Fruit fly (Drosophila melanogaster): ENCODE results near the gene Rpn13R.

Gene Rpn13R

DNA sequence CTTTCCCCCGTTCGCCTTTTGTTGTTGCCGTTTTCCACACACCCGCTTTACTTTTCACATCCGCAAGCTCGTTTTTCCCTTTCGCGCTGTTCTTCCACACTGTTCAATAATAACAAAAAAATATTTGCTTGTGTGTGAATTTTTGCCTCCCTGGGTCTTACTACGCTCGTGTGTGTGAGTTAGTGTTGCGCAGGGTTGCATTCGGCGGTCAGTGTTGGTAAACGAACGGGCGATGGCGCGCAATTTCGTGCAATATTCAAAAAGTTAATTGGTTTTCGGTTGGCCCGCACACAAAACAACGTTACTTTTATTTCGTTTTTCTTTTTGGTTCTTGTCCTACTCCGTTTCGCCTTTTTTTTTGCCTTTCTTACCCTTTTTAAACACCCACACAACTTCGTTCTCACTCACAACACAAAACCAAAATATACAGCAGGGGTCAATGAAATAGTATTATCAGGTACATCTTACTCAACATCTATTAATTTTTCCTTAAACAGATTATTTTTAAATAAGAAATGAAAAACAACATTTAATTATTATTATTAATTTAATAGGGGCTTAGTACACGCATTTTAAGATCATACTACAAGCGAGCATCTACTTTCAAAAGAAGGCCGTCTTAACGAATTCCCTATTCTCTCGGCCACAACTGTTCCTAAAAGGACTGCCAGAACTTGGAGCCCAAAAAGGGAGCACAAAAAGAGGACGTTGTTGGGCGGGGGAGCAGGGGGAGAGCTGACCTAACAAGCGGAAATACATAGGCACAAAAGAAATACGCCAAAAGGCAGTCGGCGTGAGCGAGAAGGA lies 48.7 kb upstream of the Rpn13R start (continued):
- peak; percentile 12 for TF ChIP-seq pnt (GFP tag; optimal IDR thresholded peaks at IDR 0.05)
- peak; percentile 32 for TF ChIP-seq Antp (GFP tag; optimal IDR thresholded peaks at IDR 0.05)
- no peak for TF ChIP-seq inv (GFP tag; IDR thresholded peaks at IDR 0.05; ENCODE audit: partially characterized antibody)
- no peak for TF ChIP-seq CG3838 (GFP tag; optimal IDR thresholded peaks at IDR 0.05)
- peak; percentile 90 for TF ChIP-seq Dp (GFP tag; optimal IDR thresholded peaks at IDR 0.05)
- TF ChIP-seq CG4360 (GFP tag; IDR thresholded peaks at IDR 0.05), result peak; percentile 53
- peak; percentile 90 for TF ChIP-seq cg (GFP tag; optimal IDR thresholded peaks at IDR 0.05)
- TF ChIP-seq sug (tag; optimal IDR thresholded peaks at IDR 0.05), result peak; percentile 31
- peak; percentile 65 for TF ChIP-seq mirr (GFP tag; optimal IDR thresholded peaks at IDR 0.05)
- TF ChIP-seq CG7372 (GFP tag; IDR thresholded peaks at IDR 0.05), result no peak
- peak in 1 of 2 experiments; percentile 60 for TF ChIP-seq Hr51 (GFP tag; optimal IDR thresholded peaks at IDR 0.05)
- TF ChIP-seq ken (GFP tag; IDR thresholded peaks at IDR 0.05), result peak; percentile 57; the same call in 1 of the 3 replicates
- TF ChIP-seq CG2712 (tag; optimal IDR thresholded peaks at IDR 0.05), result no peak
- TF ChIP-seq Dll (GFP tag; IDR thresholded peaks at IDR 0.05; ENCODE audit: partially characterized antibody), result peak; percentile 25; the same call in 2 of the 4 replicates
- TF ChIP-seq Sry-δ (GFP tag; optimal IDR thresholded peaks at IDR 0.05), result peak; percentile 31
- TF ChIP-seq CG9876 (GFP tag; optimal IDR thresholded peaks at IDR 0.05), result peak; percentile 4
- no peak for TF ChIP-seq CG8359 (GFP tag; optimal IDR thresholded peaks at IDR 0.05; ENCODE audit: borderline replicate concordance)
- TF ChIP-seq E2f2 (GFP tag; IDR thresholded peaks at IDR 0.05), result peak; percentile 94
- no peak for TF ChIP-seq CG8281 (tag; optimal IDR thresholded peaks at IDR 0.05)
- TF ChIP-seq nau (GFP tag; optimal IDR thresholded peaks at IDR 0.05), result peak; percentile 21
- peak; percentile 10 for TF ChIP-seq pum (GFP tag; optimal IDR thresholded peaks at IDR 0.05)
- peak; percentile 32 for TF ChIP-seq CG7786 (GFP tag; optimal IDR thresholded peaks at IDR 0.05)
- peak; percentile 68 for TF ChIP-seq CG2120 (GFP tag; optimal IDR thresholded peaks at IDR 0.05)
- TF ChIP-seq sob (GFP tag; IDR thresholded peaks at IDR 0.05), result peak; percentile 62
- peak; percentile 68 for TF ChIP-seq Rfx (GFP tag; IDR thresholded peaks at IDR 0.05)
- TF ChIP-seq CG10147 (GFP tag; optimal IDR thresholded peaks at IDR 0.05), result peak; percentile 56
- TF ChIP-seq Ets65A (GFP tag), result peak; percentile 86
- TF ChIP-seq bbx (GFP tag; IDR thresholded peaks at IDR 0.05; ENCODE audit: partially characterized antibody), result peak; percentile 43
- no peak for TF ChIP-seq Asciz (GFP tag; optimal IDR thresholded peaks at IDR 0.05)
- peak; percentile 21 for TF ChIP-seq tin (GFP tag; optimal IDR thresholded peaks at IDR 0.05)
- TF ChIP-seq CG14014 (GFP tag; IDR thresholded peaks at IDR 0.05), result no peak
- peak; percentile 46 for TF ChIP-seq Myb (GFP tag; optimal IDR thresholded peaks at IDR 0.05)
- TF ChIP-seq CG15514 (GFP tag; optimal IDR thresholded peaks at IDR 0.05), result peak; percentile 86
- peak; percentile 33 for TF ChIP-seq CG3163 (GFP tag; optimal IDR thresholded peaks at IDR 0.05)
- TF ChIP-seq zf30C (GFP tag; optimal IDR thresholded peaks at IDR 0.05), result peak; percentile 8
- peak; percentile 71 for TF ChIP-seq CG15479 (GFP tag; optimal IDR thresholded peaks at IDR 0.05)
- TF ChIP-seq dimm (GFP tag; IDR thresholded peaks at IDR 0.05), result no peak
- TF ChIP-seq ato (GFP tag; IDR thresholded peaks at IDR 0.05; ENCODE audit: partially characterized antibody), result no peak
- TF ChIP-seq Trl (optimal IDR thresholded peaks at IDR 0.05), result no peak
- TF ChIP-seq Trl (GFP tag; optimal IDR thresholded peaks at IDR 0.05), result peak; percentile 2
- peak; percentile 20 for TF ChIP-seq pb (GFP tag; optimal IDR thresholded peaks at IDR 0.05)
- TF ChIP-seq CG15696 (tag; optimal IDR thresholded peaks at IDR 0.05), result no peak
- no peak; the same call in 2 of the 3 replicates for TF ChIP-seq gce (GFP tag; IDR thresholded peaks at IDR 0.05)
- TF ChIP-seq TFAM (GFP tag; optimal IDR thresholded peaks at IDR 0.05), result no peak
- TF ChIP-seq MESR4 (GFP tag; optimal IDR thresholded peaks at IDR 0.05), result peak; percentile 44
- TF ChIP-seq CG33557 (GFP tag; optimal IDR thresholded peaks at IDR 0.05), result no peak
- TF ChIP-seq Mad (GFP tag; optimal IDR thresholded peaks at IDR 0.05), result peak; percentile 28
- TF ChIP-seq CG17385 (GFP tag; optimal IDR thresholded peaks at IDR 0.05), result peak; percentile 86
- no peak for TF ChIP-seq CG13624 (GFP tag; optimal IDR thresholded peaks at IDR 0.05)
